Worm (Caenorhabditis elegans): Measurements from ENCODE around the gene set-2.

The set-2 gene

DNA sequence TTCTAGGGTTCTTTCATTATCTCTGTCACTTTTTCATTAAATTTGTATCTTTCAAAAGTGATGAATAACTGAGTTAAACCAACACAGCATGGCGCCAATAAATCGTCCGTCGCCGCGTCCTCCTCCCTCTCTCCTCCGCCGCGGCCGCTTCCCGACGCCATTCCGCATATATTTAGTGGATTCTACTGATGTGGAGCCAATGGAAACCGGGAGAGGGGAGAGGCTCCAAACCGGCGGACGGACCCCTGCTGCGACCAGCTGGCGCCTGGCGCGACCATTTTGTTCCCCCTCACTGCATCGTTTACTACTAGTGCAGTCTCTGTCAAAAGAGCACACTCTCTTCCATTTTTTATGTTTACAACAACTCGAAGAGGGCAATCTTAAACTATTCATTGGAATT lies 21.2 kb upstream of the set-2 start:
- TF ChIP-seq unc-86 (tag; optimal IDR thresholded peaks at IDR 0.05), result no peak
- no peak for TF ChIP-seq mdl-1 (tag; optimal IDR thresholded peaks at IDR 0.05)
- TF ChIP-seq jun-1 (tag; optimal IDR thresholded peaks at IDR 0.05), result no peak
- TF ChIP-seq lin-35 (GFP tag; optimal IDR thresholded peaks at IDR 0.05), result no peak
- no peak for TF ChIP-seq lin-15B (tag; optimal IDR thresholded peaks at IDR 0.05)
- TF ChIP-seq ces-1 (GFP tag; optimal IDR thresholded peaks at IDR 0.05), result no peak
- TF ChIP-seq fkh-4 (tag; optimal IDR thresholded peaks at IDR 0.05; ENCODE audit: borderline replicate concordance), result no peak
- TF ChIP-seq nhr-47 (tag; optimal IDR thresholded peaks at IDR 0.05), result no peak
- no peak for TF ChIP-seq C04F5.9 (tag; optimal IDR thresholded peaks at IDR 0.05)
- TF ChIP-seq C34B4.2 (tag; optimal IDR thresholded peaks at IDR 0.05), result no peak
- TF ChIP-seq ceh-63 (GFP tag; optimal IDR thresholded peaks at IDR 0.05), result no peak
- no peak for TF ChIP-seq nhr-237 (tag; optimal IDR thresholded peaks at IDR 0.05)
- TF ChIP-seq ztf-4 (tag; optimal IDR thresholded peaks at IDR 0.05), result no peak
- TF ChIP-seq C16A3.4 (tag; optimal IDR thresholded peaks at IDR 0.05), result no peak
- TF ChIP-seq vab-15 (tag; optimal IDR thresholded peaks at IDR 0.05), result no peak
- no peak for TF ChIP-seq lin-39 (tag; optimal IDR thresholded peaks at IDR 0.05)
- TF ChIP-seq nhr-20 (tag; optimal IDR thresholded peaks at IDR 0.05), result no peak
- TF ChIP-seq mef-2 (tag; optimal IDR thresholded peaks at IDR 0.05), result no peak
- TF ChIP-seq xbp-1 (tag; optimal IDR thresholded peaks at IDR 0.05), result no peak
- TF ChIP-seq aly-2 (tag; optimal IDR thresholded peaks at IDR 0.05), result no peak

- TF ChIP-seq lin-35 (GFP tag; optimal IDR thresholded peaks at IDR 0.05) (peak; percentile 36 to 56), nhr-71 (tag; optimal IDR thresholded peaks at IDR 0.05) (peak; percentile 63), ama-1 (optimal IDR thresholded peaks at IDR 0.05) (no peak), fkh-10 (GFP tag; optimal IDR thresholded peaks at IDR 0.05) (peak; percentile 1), nhr-20 (tag; optimal IDR thresholded peaks at IDR 0.05) (peak; percentile 27), dsc-1 (tag; optimal IDR thresholded peaks at IDR 0.05) (no peak), nhr-85 (tag) (no peak), ztf-4 (tag; optimal IDR thresholded peaks at IDR 0.05) (no peak), lin-14 (GFP tag; optimal IDR thresholded peaks at IDR 0.05) (peak; percentile 89), unc-86 (tag; optimal IDR thresholded peaks at IDR 0.05) (peak; percentile 49), nhr-12 (tag; optimal IDR thresholded peaks at IDR 0.05) (no peak), ceh-63 (GFP tag; optimal IDR thresholded peaks at IDR 0.05) (no peak), pax-3 (tag; optimal IDR thresholded peaks at IDR 0.05) (no peak), elt-2 (tag; optimal IDR thresholded peaks at IDR 0.05) (no peak), pag-3 (tag; optimal IDR thresholded peaks at IDR 0.05; ENCODE audit: borderline replicate concordance, insufficient read depth) (no peak), lsy-2 (tag; optimal IDR thresholded peaks at IDR 0.05) (peak; percentile 25 to 57), unc-30 (tag; optimal IDR thresholded peaks at IDR 0.05) (no peak), mep-1 (tag; optimal IDR thresholded peaks at IDR 0.05) (peak; percentile 43), hlh-4 (tag; optimal IDR thresholded peaks at IDR 0.05) (no peak), nhr-28 (tag; optimal IDR thresholded peaks at IDR 0.05) (no peak), C16A3.4 (tag; optimal IDR thresholded peaks at IDR 0.05) (no peak), unc-98 (GFP tag; IDR thresholded peaks at IDR 0.05) (no peak), zip-4 (GFP tag; optimal IDR thresholded peaks at IDR 0.05) (no peak), snpc-4 (tag; optimal IDR thresholded peaks at IDR 0.05) (peak; percentile 15), zag-1 (tag; optimal IDR thresholded peaks at IDR 0.05) (no peak), tbx-2 (tag; optimal IDR thresholded peaks at IDR 0.05) (peak; percentile 32), C34B4.2 (tag; optimal IDR thresholded peaks at IDR 0.05) (no peak), C04F5.9 (tag; optimal IDR thresholded peaks at IDR 0.05) (no peak), unc-62 (GFP tag; optimal IDR thresholded peaks at IDR 0.05) (no peak), lin-15B (tag; optimal IDR thresholded peaks at IDR 0.05) (no peak), xbp-1 (tag; optimal IDR thresholded peaks at IDR 0.05) (peak; percentile 16), nhr-47 (tag; optimal IDR thresholded peaks at IDR 0.05) (peak; percentile 47), mdl-1 (tag; optimal IDR thresholded peaks at IDR 0.05) (peak in 1 of 2 experiments; percentile 19), nhr-19 (GFP tag; conservative IDR thresholded peaks at IDR 0.05) (no peak), snu-23 (GFP tag; optimal IDR thresholded peaks at IDR 0.05) (peak; percentile 57), nhr-84 (tag; optimal IDR thresholded peaks at IDR 0.05) (no peak), swsn-7 (tag; optimal IDR thresholded peaks at IDR 0.05) (peak; percentile 44), isw-1 (GFP tag; IDR thresholded peaks at IDR 0.05) (peak; percentile 29), efl-1 (optimal IDR thresholded peaks at IDR 0.05) (peak; percentile 40 to 48), efl-1 (GFP tag; optimal IDR thresholded peaks at IDR 0.05 in 1 of 2) (peak in 1 of 2 experiments; percentile 31), dpl-1 (GFP tag; optimal IDR thresholded peaks at IDR 0.05) (peak; percentile 5 to 34 (median 31)), ceh-82 (tag; optimal IDR thresholded peaks at IDR 0.05) (peak in 2 of 3 experiments; percentile 22 to 47), rnt-1 (tag; optimal IDR thresholded peaks at IDR 0.05) (peak; percentile 41)
Measured at ce11 chrIII:4950345-4950744, 20.3 kb upstream of the set-2 start.

All from whole organism, L1 larva.